Worm (Caenorhabditis elegans) whole organism, mixed stage, embryonic: ENCODE results near the gene F32G8.2.

ENCODE experiments used
- ces-1 ChIP-seq: fragments of 150-350 bp; optimal IDR thresholded peaks from 2 replicates; lab custom pipeline; 2014; ENCODE audit warnings: missing biosample characterization, missing genetic modification reagents, missing genetic modification characterization
- mab-5 ChIP-seq: fragments of 150-350 bp; optimal IDR thresholded peaks from 2 replicates; lab custom pipeline; 2014; ENCODE audit warnings: missing biosample characterization, missing genetic modification characterization
- pha-4 ChIP-seq: fragments of 150-350 bp; optimal IDR thresholded peaks from 2 replicates; lab custom pipeline; 2018; ENCODE audit warnings: missing biosample characterization, missing genetic modification reagents, missing genetic modification characterization
- unc-120 ChIP-seq: sonication (generic microtip); optimal IDR thresholded peaks from 2 replicates; lab custom pipeline; 2017; ENCODE audit warnings: missing genetic modification characterization, missing compliant biosample characterization; ENCODE audit not compliant: poor library complexity, severe bottlenecking
- unc-62 ChIP-seq: fragments of 150-350 bp; optimal IDR thresholded peaks from 2 replicates; lab custom pipeline; 2014; ENCODE audit warnings: missing biosample characterization, missing genetic modification reagents, missing genetic modification characterization

- TF ChIP-seq ces-1 (GFP tag; lab: Kevin White, UChicago) (no peak), pha-4 (tag; lab: Kevin White, UChicago) (no peak), mab-5 (tag; lab: Kevin White, UChicago) (no peak), unc-62 (no peak), unc-120 (tag; lab: Kevin White, UChicago) (no peak)
Observed at ce11 chrV:10594810-10595209, 45.0 kb downstream of the F32G8.2 start, which contains the start of gene T21C9.11.
